Fruit fly (Drosophila melanogaster): ENCODE results near the gene Grx1.

Grx1 gene

dm6 chr3L:18897459-18898085, 28.5 kb downstream of the Grx1 start:
- TF ChIP-seq kni (GFP tag; optimal IDR thresholded peaks at IDR 0.05) (peak; percentile 32), Pdp1 (GFP tag; optimal IDR thresholded peaks at IDR 0.05) (peak in 1 of 2 experiments; percentile 97), CG7357 (GFP tag; IDR thresholded peaks at IDR 0.05) (no peak), CG34376 (GFP tag; optimal IDR thresholded peaks at IDR 0.05) (no peak), CG17612 (GFP tag; IDR thresholded peaks at IDR 0.05) (0 out of 2 replicates have a peak, but pooled peaks have one; percentile 11), GATAe (GFP tag; conservative IDR thresholded peaks at IDR 0.05) (peak; percentile 44; the same call in 1 of the 2 replicates), sens (GFP tag) (peak; percentile 12), nom (GFP tag; optimal IDR thresholded peaks at IDR 0.05) (peak; percentile 12), cg (GFP tag; optimal IDR thresholded peaks at IDR 0.05) (peak; percentile 5)

dm6 chr3L:18898086-18898470, 29.0 kb downstream of the Grx1 start, which contains the start of gene CG3902:
Gene CG3902 (minus strand): TSS chr3L:18898293.
- TF ChIP-seq Camta (GFP tag; optimal IDR thresholded peaks at IDR 0.05) (no peak), ase (GFP tag; IDR thresholded peaks at IDR 0.05) (no peak), CG7963 (GFP tag; IDR thresholded peaks at IDR 0.05; ENCODE audit: partially characterized antibody) (peak; percentile 49; the same call in 1 of the 3 replicates), CG9727 (GFP tag; optimal IDR thresholded peaks at IDR 0.05) (no peak), Oaz (GFP tag; IDR thresholded peaks at IDR 0.05) (no peak), btn (GFP tag; optimal IDR thresholded peaks at IDR 0.05) (no peak), Ravus (GFP tag; IDR thresholded peaks at IDR 0.05) (no peak), CG34224 (GFP tag; IDR thresholded peaks at IDR 0.05; ENCODE audit: partially characterized antibody) (peak; percentile 6; the same call in 2 of the 3 replicates), ap (GFP tag; IDR thresholded peaks at IDR 0.05) (no peak), ind (GFP tag; optimal IDR thresholded peaks at IDR 0.05) (no peak), D19A (tag; optimal IDR thresholded peaks at IDR 0.05) (no peak), CkIIα-i1 (GFP tag; IDR thresholded peaks at IDR 0.05) (no peak), CG15269 (tag; optimal IDR thresholded peaks at IDR 0.05) (peak; percentile 25), Lpt (GFP tag; optimal IDR thresholded peaks at IDR 0.05) (no peak), fd102C (GFP tag; optimal IDR thresholded peaks at IDR 0.05) (no peak), CG6854 (GFP tag; optimal IDR thresholded peaks at IDR 0.05) (peak; percentile 10), crol (GFP tag; IDR thresholded peaks at IDR 0.05) (0 out of 2 replicates have a peak, but pooled peaks have one; percentile 23), CG12942 (GFP tag; optimal IDR thresholded peaks at IDR 0.05) (no peak), gcm2 (GFP tag; optimal IDR thresholded peaks at IDR 0.05) (peak; percentile 32), Mes4 (GFP tag; optimal IDR thresholded peaks at IDR 0.05) (no peak), az2 (GFP tag; optimal IDR thresholded peaks at IDR 0.05) (no peak), CG5245 (GFP tag; optimal IDR thresholded peaks at IDR 0.05) (no peak), GATAe (GFP tag; conservative IDR thresholded peaks at IDR 0.05) (no peak), Bgb (GFP tag; IDR thresholded peaks at IDR 0.05; ENCODE audit: partially characterized antibody) (peak; percentile 59; the same call in 1 of the 2 replicates), CG17568 (GFP tag; optimal IDR thresholded peaks at IDR 0.05) (peak; percentile 49), CG9932 (GFP tag; IDR thresholded peaks at IDR 0.05) (no peak), C15 (GFP tag; IDR thresholded peaks at IDR 0.05) (no peak), Neu2 (GFP tag; optimal IDR thresholded peaks at IDR 0.05; ENCODE audit: borderline replicate concordance) (no peak), onecut (GFP tag; IDR thresholded peaks at IDR 0.05) (peak; percentile 31), scrt (GFP tag; optimal IDR thresholded peaks at IDR 0.05) (peak; percentile 2), Dek (tag; optimal IDR thresholded peaks at IDR 0.05) (no peak), CG31224 (GFP tag; IDR thresholded peaks at IDR 0.05) (0 out of 2 replicates have a peak, but pooled peaks have one; percentile 10), CG13296 (GFP tag; optimal IDR thresholded peaks at IDR 0.05) (peak; percentile 47), Hr51 (GFP tag; optimal IDR thresholded peaks at IDR 0.05) (peak in 1 of 2 experiments; percentile 2), CG34422 (GFP tag; IDR thresholded peaks at IDR 0.05) (no peak), Hmr (GFP tag; optimal IDR thresholded peaks at IDR 0.05) (peak; percentile 20), CG7928 (GFP tag; optimal IDR thresholded peaks at IDR 0.05) (no peak), CG17385 (GFP tag; optimal IDR thresholded peaks at IDR 0.05) (peak; percentile 28), Med (GFP tag) (peak; percentile 92), CG4707 (GFP tag; optimal IDR thresholded peaks at IDR 0.05) (peak; percentile 7)
